Fruit fly (Drosophila melanogaster) whole organism: Measurements from ENCODE around the gene CG6511.

ENCODE experiments used
- CG8478 ChIP-seq: fragments of >200 bp; optimal IDR thresholded peaks from 2 replicates; lab custom pipeline; 2018; ENCODE audit warnings: inconsistent platforms
- Dll ChIP-seq: fragments of >200 bp; optimal IDR thresholded peaks from 2 replicates; lab custom pipeline; 2017
- pan ChIP-seq: fragments of >200 bp; optimal IDR thresholded peaks from 2 replicates; lab custom pipeline; 2017

DNA sequence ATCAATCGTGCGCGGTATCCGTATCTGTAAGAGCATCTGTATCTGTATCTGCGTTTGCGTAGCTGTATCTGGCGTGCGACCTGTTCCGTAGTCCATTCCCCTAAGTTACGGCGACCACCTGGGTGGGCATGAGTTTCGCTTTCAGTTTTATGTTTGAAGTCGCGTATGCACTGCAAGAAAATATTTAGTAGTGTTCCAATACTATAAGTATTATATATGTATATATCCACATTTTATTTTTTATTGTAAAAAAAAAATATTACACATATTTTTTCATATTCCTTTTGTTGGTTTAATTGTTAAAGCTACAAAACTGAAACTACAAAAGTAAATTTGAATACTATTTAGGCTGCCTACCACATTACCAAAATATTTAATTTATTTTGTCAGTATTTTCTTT, 8.2 kb upstream of the CG6511 start:
- no peak for TF ChIP-seq Dll (lab: Kevin White, UChicago)
- no peak for TF ChIP-seq CG8478 (lab: Kevin White, UChicago)
- TF ChIP-seq pan = no peak
